Fruit fly (Drosophila melanogaster): ENCODE data around the gene CG43739.
A peak's percentile ranks its signal among the peaks of the same experiment; 100 is the strongest.

CG43739 gene

dm6 chr2L:20864764-20865265 lies 53.9 kb downstream of the CG43739 start, which contains the start of gene CG9338 (continued):
- peak; percentile 75; the same call in 2 of the 3 replicates for TF ChIP-seq Aef1 (GFP tag; IDR thresholded peaks at IDR 0.05)
- TF ChIP-seq CG8765 (GFP tag; IDR thresholded peaks at IDR 0.05) = peak; percentile 49; the same call in 1 of the 2 replicates
- 0 out of 2 replicates have a peak, but pooled peaks have one; percentile 40 for TF ChIP-seq Nf-YA (GFP tag; IDR thresholded peaks at IDR 0.05)
- TF ChIP-seq stc (GFP tag; IDR thresholded peaks at IDR 0.05) = peak; percentile 95
- TF ChIP-seq fd3F (GFP tag; optimal IDR thresholded peaks at IDR 0.05) = peak; percentile 72
- TF ChIP-seq CG31365 (tag; optimal IDR thresholded peaks at IDR 0.05) = peak; percentile 87
- peak; percentile 84 for TF ChIP-seq nmo (GFP tag; optimal IDR thresholded peaks at IDR 0.05)
- TF ChIP-seq zf30C (GFP tag; optimal IDR thresholded peaks at IDR 0.05) = no peak
- peak; percentile 94 for TF ChIP-seq CG13296 (GFP tag; optimal IDR thresholded peaks at IDR 0.05)
- TF ChIP-seq zfh1 (GFP tag; IDR thresholded peaks at IDR 0.05) = peak; percentile 77
- TF ChIP-seq CG4328 (GFP tag; optimal IDR thresholded peaks at IDR 0.05) = peak; percentile 93
- TF ChIP-seq Xrp1 (GFP tag; IDR thresholded peaks at IDR 0.05) = peak; percentile 95
- TF ChIP-seq CG3163 (GFP tag; optimal IDR thresholded peaks at IDR 0.05) = peak; percentile 56
- peak; percentile 87 for TF ChIP-seq mirr (GFP tag; optimal IDR thresholded peaks at IDR 0.05)
- peak; percentile 51 for TF ChIP-seq NC2β (GFP tag; optimal IDR thresholded peaks at IDR 0.05)
- peak; percentile 90 for TF ChIP-seq kay (GFP tag; optimal IDR thresholded peaks at IDR 0.05)
- TF ChIP-seq en (GFP tag; optimal IDR thresholded peaks at IDR 0.05) = peak; percentile 71
- peak; percentile 55 for TF ChIP-seq Scr (GFP tag; IDR thresholded peaks at IDR 0.05; ENCODE audit: partially characterized antibody)
- TF ChIP-seq CG2129 (GFP tag; IDR thresholded peaks at IDR 0.05; ENCODE audit: partially characterized antibody) = no peak
- TF ChIP-seq CG1603 (tag; optimal IDR thresholded peaks at IDR 0.05) = peak; percentile 75
- TF ChIP-seq oc (tag; optimal IDR thresholded peaks at IDR 0.05) = no peak
- peak; percentile 76 for TF ChIP-seq gt (GFP tag; IDR thresholded peaks at IDR 0.05)
- TF ChIP-seq CG32767 (GFP tag; IDR thresholded peaks at IDR 0.05) = peak; percentile 81
- no peak for TF ChIP-seq CG17912 (GFP tag; optimal IDR thresholded peaks at IDR 0.05)
- TF ChIP-seq C15 (GFP tag; IDR thresholded peaks at IDR 0.05) = peak; percentile 17; the same call in 1 of the 3 replicates
- peak; percentile 83 for TF ChIP-seq CG11398 (GFP tag; optimal IDR thresholded peaks at IDR 0.05)
- peak; percentile 82 for TF ChIP-seq pho (GFP tag; optimal IDR thresholded peaks at IDR 0.05)
- TF ChIP-seq chm (GFP tag; IDR thresholded peaks at IDR 0.05) = peak; percentile 67
- TF ChIP-seq dan (GFP tag; IDR thresholded peaks at IDR 0.05) = peak; percentile 47; the same call in 1 of the 2 replicates
- TF ChIP-seq cwo (GFP tag; optimal IDR thresholded peaks at IDR 0.05) = peak; percentile 94
- peak; percentile 88 for TF ChIP-seq peb (GFP tag; IDR thresholded peaks at IDR 0.05)
- peak; percentile 52 for TF ChIP-seq CG10462 (GFP tag; optimal IDR thresholded peaks at IDR 0.05)
- TF ChIP-seq Doc3 (GFP tag; IDR thresholded peaks at IDR 0.05; ENCODE audit: partially characterized antibody) = no peak
- peak; percentile 76 for TF ChIP-seq NK7.1 (GFP tag; optimal IDR thresholded peaks at IDR 0.05)
- peak; percentile 88 for TF ChIP-seq CG5180 (GFP tag; optimal IDR thresholded peaks at IDR 0.05)
- TF ChIP-seq ro (GFP tag; IDR thresholded peaks at IDR 0.05) = no peak
- TF ChIP-seq dysf (GFP tag; IDR thresholded peaks at IDR 0.05) = peak; percentile 85
- TF ChIP-seq luna (GFP tag; optimal IDR thresholded peaks at IDR 0.05) = peak; percentile 61
- peak; percentile 54 for TF ChIP-seq CG18619 (GFP tag; optimal IDR thresholded peaks at IDR 0.05)
- peak; percentile 79 for TF ChIP-seq Sox102F (GFP tag; optimal IDR thresholded peaks at IDR 0.05)
- peak; percentile 73 for TF ChIP-seq CG8089 (GFP tag; optimal IDR thresholded peaks at IDR 0.05)
- peak; percentile 84 for TF ChIP-seq CG30403 (GFP tag; optimal IDR thresholded peaks at IDR 0.05)
- peak; percentile 72 for TF ChIP-seq Atf3 (GFP tag; optimal IDR thresholded peaks at IDR 0.05)
- peak; percentile 61 for TF ChIP-seq CG12236 (GFP tag; optimal IDR thresholded peaks at IDR 0.05)
- TF ChIP-seq CG6689 (GFP tag; IDR thresholded peaks at IDR 0.05) = peak; percentile 95
- TF ChIP-seq CG15269 (tag; optimal IDR thresholded peaks at IDR 0.05) = peak; percentile 71
- TF ChIP-seq fd96Cb (tag; optimal IDR thresholded peaks at IDR 0.05) = peak; percentile 88
- TF ChIP-seq CG8388 (GFP tag; optimal IDR thresholded peaks at IDR 0.05) = peak; percentile 68
- peak; percentile 83 for TF ChIP-seq PHDP (tag; optimal IDR thresholded peaks at IDR 0.05)
- peak; percentile 85 for TF ChIP-seq HmgZ (tag; optimal IDR thresholded peaks at IDR 0.05)
- TF ChIP-seq dimm (GFP tag; IDR thresholded peaks at IDR 0.05) = no peak
